Worm (Caenorhabditis elegans): ENCODE data around the gene dmsr-15.

ce11 chrV:6806340-6806739 is 22.3 kb downstream of the dmsr-15 start, which contains the start of gene dmsr-12:
- TF ChIP-seq fos-1 (tag; optimal IDR thresholded peaks at IDR 0.05): no peak
- TF ChIP-seq nhr-10 (tag; optimal IDR thresholded peaks at IDR 0.05): no peak
- no peak for TF ChIP-seq nhr-11 (tag; optimal IDR thresholded peaks at IDR 0.05)
- no peak for TF ChIP-seq ztf-11 (tag; optimal IDR thresholded peaks at IDR 0.05)
